Fruit fly (Drosophila melanogaster) whole organism, embryonic: Measurements from ENCODE around the gene CG2794.

Experiments
- CG10321 ChIP-seq: fragments of 200-800 bp; sonication (Bioruptor generic); IDR thresholded peaks from 2 replicates; pipeline ENCODE4 v1.3.6; 2022; ENCODE audit warnings: missing biosample characterization, missing genetic modification characterization
- CG10565 ChIP-seq: fragments of 200-800 bp; sonication (Bioruptor generic); optimal IDR thresholded peaks from 3 replicates; lab custom pipeline; 2016; ENCODE audit warnings: missing biosample characterization, mild to moderate bottlenecking, missing genetic modification characterization
- CG11085 ChIP-seq: fragments of 200-800 bp; sonication (Bioruptor generic); IDR thresholded peaks from 2 replicates; pipeline ENCODE4 v1.3.6; 2022; ENCODE audit warnings: missing biosample characterization, missing genetic modification characterization
- CG15479 ChIP-seq: fragments of 200-800 bp; sonication (Bioruptor generic); optimal IDR thresholded peaks from 3 replicates; lab custom pipeline; 2019; ENCODE audit warnings: missing biosample characterization, mild to moderate bottlenecking, missing genetic modification characterization, moderate library complexity
- CG1603 ChIP-seq: fragments of 200-800 bp; sonication (Bioruptor generic); optimal IDR thresholded peaks from 2 replicates; lab custom pipeline; 2019; ENCODE audit warnings: missing biosample characterization, mild to moderate bottlenecking, missing genetic modification characterization, moderate library complexity
- CG17328 ChIP-seq: fragments of 200-800 bp; sonication (Bioruptor generic); IDR thresholded peaks from 2 replicates; pipeline ENCODE4 v1.3.6; 2022; ENCODE audit warnings: missing biosample characterization, missing genetic modification characterization
- CG17359 ChIP-seq: fragments of 200-800 bp; sonication (Bioruptor generic); optimal IDR thresholded peaks from 3 replicates; lab custom pipeline; 2018; ENCODE audit warnings: missing biosample characterization, mild to moderate bottlenecking, missing genetic modification characterization, moderate library complexity
- CG3407 ChIP-seq: fragments of 200-800 bp; sonication (Bioruptor generic); optimal IDR thresholded peaks from 2 replicates; lab custom pipeline; 2018; ENCODE audit warnings: missing biosample characterization, mild to moderate bottlenecking, missing genetic modification characterization
- CG4360 ChIP-seq: fragments of 200-800 bp; sonication (Bioruptor generic); IDR thresholded peaks from 2 replicates; pipeline ENCODE4 v1.3.6; 2022; ENCODE audit warnings: missing biosample characterization, missing genetic modification characterization
- CG5180 ChIP-seq: fragments of 200-800 bp; sonication (Bioruptor generic); optimal IDR thresholded peaks from 3 replicates; lab custom pipeline; 2017; ENCODE audit warnings: missing biosample characterization, missing genetic modification characterization, mild to moderate bottlenecking, moderate library complexity, missing genetic modification reagents
- CG7745 ChIP-seq: fragments of 200-800 bp; sonication (Bioruptor generic); optimal IDR thresholded peaks from 2 replicates; lab custom pipeline; 2018; ENCODE audit warnings: missing biosample characterization, mild to moderate bottlenecking, missing genetic modification characterization, moderate library complexity
- CG7839 ChIP-seq: fragments of 200-800 bp; sonication (Bioruptor generic); optimal IDR thresholded peaks from 3 replicates; lab custom pipeline; 2018; ENCODE audit warnings: missing biosample characterization, mild to moderate bottlenecking, missing genetic modification characterization, moderate library complexity
- CG8765 ChIP-seq: fragments of 200-800 bp; sonication (Bioruptor generic); IDR thresholded peaks from 2 replicates; pipeline ENCODE4 v1.3.6; 2022; ENCODE audit warnings: missing biosample characterization, missing genetic modification characterization
- Deaf1 ChIP-seq: fragments of 200-800 bp; optimal IDR thresholded peaks from 3 replicates; lab custom pipeline; 2019; ENCODE audit warnings: missing biosample characterization, mild to moderate bottlenecking, missing genetic modification characterization, moderate library complexity
- Dll ChIP-seq: fragments of 200-800 bp; sonication (Bioruptor generic); IDR thresholded peaks from 4 replicates; pipeline ENCODE4 v1.3.6; 2022; ENCODE audit warnings: missing biosample characterization, missing genetic modification characterization; ENCODE audit not compliant: partially characterized antibody
- Dp ChIP-seq: fragments of 200-800 bp; sonication (Bioruptor generic); optimal IDR thresholded peaks from 2 replicates; lab custom pipeline; 2018; ENCODE audit warnings: missing biosample characterization, mild to moderate bottlenecking, missing genetic modification characterization, moderate library complexity
- Eip74EF ChIP-seq, 2 experiments: fragments of 200-800 bp in 1 of 2; fragments of >200 bp in 1 of 2; sonication (Bioruptor generic) in 1 of 2; optimal IDR thresholded peaks; 2 replicates each; lab custom pipeline; 2017 to 2019; ENCODE audit warnings: missing biosample characterization in 2 of 2, missing genetic modification characterization in 2 of 2, mild to moderate bottlenecking in 1 of 2, moderate library complexity in 1 of 2
- Gsc ChIP-seq: fragments of 200-800 bp; sonication (Bioruptor generic); IDR thresholded peaks from 2 replicates; pipeline ENCODE4 v1.3.6; 2022; ENCODE audit warnings: missing biosample characterization, missing genetic modification characterization
- HLH54F ChIP-seq: fragments of 200-800 bp; sonication (Bioruptor generic); optimal IDR thresholded peaks from 3 replicates; lab custom pipeline; 2016; ENCODE audit warnings: missing biosample characterization, missing genetic modification characterization
- Hmr ChIP-seq: fragments of 200-800 bp; sonication (Bioruptor generic); optimal IDR thresholded peaks from 3 replicates; lab custom pipeline; 2017; ENCODE audit warnings: mild to moderate bottlenecking, missing biosample characterization, missing genetic modification reagents, missing genetic modification characterization
- Hr3 ChIP-seq: fragments of 200-800 bp; sonication (Bioruptor generic); optimal IDR thresholded peaks from 3 replicates; lab custom pipeline; 2016; ENCODE audit warnings: missing biosample characterization, missing genetic modification characterization
- Kr ChIP-seq: fragments of 200-800 bp; sonication (Bioruptor generic); optimal IDR thresholded peaks from 2 replicates; lab custom pipeline; 2017; ENCODE audit warnings: missing biosample characterization, mild to moderate bottlenecking, missing genetic modification characterization
- Sox102F ChIP-seq: fragments of 200-800 bp; sonication (Bioruptor generic); optimal IDR thresholded peaks from 2 replicates; lab custom pipeline; 2018; ENCODE audit warnings: missing biosample characterization, mild to moderate bottlenecking, missing genetic modification characterization, moderate library complexity
- Sry-δ ChIP-seq: fragments of 200-800 bp; sonication (Bioruptor generic); optimal IDR thresholded peaks from 2 replicates; lab custom pipeline; 2016; ENCODE audit warnings: missing biosample characterization, missing genetic modification characterization
- Xrp1 ChIP-seq: fragments of 200-800 bp; sonication (Bioruptor generic); IDR thresholded peaks from 2 replicates; pipeline ENCODE4 v1.3.6; 2022; ENCODE audit warnings: missing biosample characterization, missing genetic modification characterization
- cg ChIP-seq: fragments of 200-800 bp; sonication (Bioruptor generic); optimal IDR thresholded peaks from 3 replicates; lab custom pipeline; 2019; ENCODE audit warnings: missing biosample characterization, mild to moderate bottlenecking, missing genetic modification characterization, moderate library complexity
- crol ChIP-seq: fragments of 200-800 bp; sonication (Bioruptor generic); IDR thresholded peaks from 2 replicates; pipeline ENCODE4 v1.3.6; 2022; ENCODE audit warnings: missing biosample characterization, missing genetic modification characterization
- en ChIP-seq: fragments of 200-800 bp; sonication (Bioruptor generic); optimal IDR thresholded peaks from 2 replicates; lab custom pipeline; 2016; ENCODE audit warnings: missing biosample characterization, missing genetic modification characterization
- gcm ChIP-seq: fragments of 200-800 bp; sonication (Bioruptor generic); optimal IDR thresholded peaks from 2 replicates; lab custom pipeline; 2019; ENCODE audit warnings: missing biosample characterization, mild to moderate bottlenecking, missing genetic modification characterization, moderate library complexity
- gem ChIP-seq: fragments of 200-800 bp; sonication (Bioruptor generic); optimal IDR thresholded peaks from 2 replicates; lab custom pipeline; 2019; ENCODE audit warnings: missing biosample characterization, mild to moderate bottlenecking, missing genetic modification characterization, moderate library complexity
- ham ChIP-seq: fragments of 200-800 bp; sonication (Bioruptor generic); IDR thresholded peaks from 2 replicates; pipeline ENCODE4 v1.3.6; 2022; ENCODE audit warnings: missing biosample characterization, missing genetic modification characterization
- hb ChIP-seq: fragments of 200-800 bp; sonication (Bioruptor generic); IDR thresholded peaks from 3 replicates; pipeline ENCODE4 v1.3.6; 2022; ENCODE audit warnings: missing biosample characterization, missing genetic modification characterization; ENCODE audit not compliant: partially characterized antibody
- kay ChIP-seq: fragments of 200-800 bp; sonication (Bioruptor generic); optimal IDR thresholded peaks from 2 replicates; lab custom pipeline; 2016; ENCODE audit warnings: missing biosample characterization, missing genetic modification characterization
- lilli ChIP-seq: fragments of 200-800 bp; sonication (Bioruptor generic); optimal IDR thresholded peaks from 3 replicates; lab custom pipeline; 2016; ENCODE audit warnings: missing biosample characterization, missing genetic modification characterization
- nau ChIP-seq: fragments of 200-800 bp; sonication (Bioruptor generic); optimal IDR thresholded peaks from 3 replicates; lab custom pipeline; 2017; ENCODE audit warnings: missing biosample characterization, mild to moderate bottlenecking, missing genetic modification characterization, missing genetic modification reagents
- oc ChIP-seq: fragments of 200-800 bp; sonication (Bioruptor generic); optimal IDR thresholded peaks from 2 replicates; lab custom pipeline; 2018; ENCODE audit warnings: missing biosample characterization, mild to moderate bottlenecking, missing genetic modification characterization, moderate library complexity
- pan ChIP-seq, 4 experiments: fragments of >200 bp in 3 of 4; fragments of 200-800 bp in 1 of 4; sonication (Bioruptor generic) in 1 of 4; optimal IDR thresholded peaks in 3 of 4; IDR thresholded peaks in 1 of 4; 2 replicates each; pipeline versions ENCODE4 v1.3.6 to Lab custom; 2017 to 2022; ENCODE audit warnings: missing biosample characterization in 2 of 4, missing genetic modification characterization in 2 of 4, mixed read lengths in 1 of 4
- phol ChIP-seq: fragments of 200-800 bp; sonication (Bioruptor generic); optimal IDR thresholded peaks from 3 replicates; lab custom pipeline; 2018; ENCODE audit warnings: missing biosample characterization, mild to moderate bottlenecking, missing genetic modification characterization, moderate library complexity
- pros ChIP-seq: fragments of 200-800 bp; sonication (Bioruptor generic); optimal IDR thresholded peaks from 3 replicates; lab custom pipeline; 2019; ENCODE audit warnings: missing biosample characterization, mild to moderate bottlenecking, missing genetic modification characterization, moderate library complexity
- schlank ChIP-seq: fragments of 200-800 bp; sonication (Bioruptor generic); optimal IDR thresholded peaks from 2 replicates; lab custom pipeline; 2018; ENCODE audit warnings: missing biosample characterization, mild to moderate bottlenecking, missing genetic modification characterization
- slp2 ChIP-seq: fragments of 200-800 bp; sonication (Bioruptor generic); optimal IDR thresholded peaks from 2 replicates; lab custom pipeline; 2016; ENCODE audit warnings: missing biosample characterization, missing genetic modification characterization
- sr ChIP-seq: fragments of 200-800 bp; sonication (Bioruptor generic); IDR thresholded peaks from 3 replicates; pipeline ENCODE4 v1.3.6; 2022; ENCODE audit warnings: missing biosample characterization, missing genetic modification characterization
- unpg ChIP-seq: fragments of 200-800 bp; sonication (Bioruptor generic); optimal IDR thresholded peaks from 3 replicates; lab custom pipeline; 2018; ENCODE audit warnings: missing biosample characterization, mild to moderate bottlenecking, missing genetic modification characterization, moderate library complexity
- vnd ChIP-seq: fragments of 200-800 bp; sonication (Bioruptor generic); IDR thresholded peaks from 3 replicates; pipeline ENCODE4 v1.3.6; 2022; ENCODE audit warnings: missing biosample characterization, missing genetic modification characterization; ENCODE audit not compliant: partially characterized antibody
- wek ChIP-seq: fragments of 200-800 bp; sonication (Bioruptor generic); optimal IDR thresholded peaks from 3 replicates; lab custom pipeline; 2018; ENCODE audit warnings: missing biosample characterization, mild to moderate bottlenecking, missing genetic modification characterization, moderate library complexity

CG2794 gene

DNA sequence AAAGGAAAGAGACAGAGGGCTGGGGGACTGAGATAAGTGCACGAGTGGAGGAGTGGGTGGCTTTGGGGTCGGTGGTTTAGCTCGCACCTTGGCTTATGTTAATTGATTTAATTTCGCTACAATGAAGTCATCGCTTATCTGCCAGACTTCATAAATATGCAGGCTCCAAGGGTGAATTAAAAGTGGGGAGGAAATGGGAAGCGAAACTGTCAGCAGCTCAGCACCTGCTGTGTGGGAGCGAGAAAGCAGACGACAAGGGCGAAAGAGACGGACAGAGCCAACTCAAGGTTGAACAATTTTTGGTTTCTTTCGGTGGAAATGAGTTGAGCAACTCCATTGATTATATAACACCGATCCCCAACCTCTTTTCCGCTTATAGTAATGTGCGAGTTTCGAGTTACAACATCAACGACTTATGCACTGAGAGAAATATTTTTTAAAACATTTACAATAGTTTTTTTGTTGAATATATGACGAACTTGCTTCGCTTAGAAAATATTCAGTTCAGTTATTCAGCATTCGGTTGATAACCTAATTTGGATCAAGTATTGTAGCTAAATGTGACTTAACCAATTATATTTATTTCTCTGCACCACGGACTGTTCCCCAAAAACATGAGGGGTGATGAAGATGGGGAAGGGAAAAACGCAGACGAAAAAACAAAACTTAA lies 43.5 kb upstream of the CG2794 start (continued):
- TF ChIP-seq Dp (GFP tag; lab: Kevin White, UChicago), result no peak
- TF ChIP-seq pan (optimal IDR thresholded peaks at IDR 0.05; lab: Kevin White, UChicago), result no peak
- peak in 1 of 2 experiments; percentile 85 for TF ChIP-seq pan (GFP tag; optimal IDR thresholded peaks at IDR 0.05 in 1 of 2, IDR thresholded peaks at IDR 0.05 in 1 of 2)
- TF ChIP-seq CG3407 (GFP tag; lab: Kevin White, UChicago), result peak; percentile 72
- peak; percentile 92 for TF ChIP-seq CG7839 (tag; lab: Kevin White, UChicago)
- peak; percentile 52 for TF ChIP-seq CG5180 (GFP tag; lab: Kevin White, UChicago)
- peak in 1 of 2 experiments; percentile 91 for TF ChIP-seq Eip74EF (GFP tag; optimal IDR thresholded peaks at IDR 0.05; lab: Kevin White, UChicago)
- TF ChIP-seq CG10565 (GFP tag; lab: Kevin White, UChicago), result peak; percentile 11
- peak; percentile 81 for TF ChIP-seq wek
- TF ChIP-seq en (GFP tag; lab: Kevin White, UChicago), result peak; percentile 88
- peak; percentile 75 for TF ChIP-seq nau (GFP tag; lab: Kevin White, UChicago)
- peak; percentile 94 for TF ChIP-seq gem (tag; lab: Kevin White, UChicago)
- TF ChIP-seq slp2, result peak; percentile 64
- peak; percentile 93 for TF ChIP-seq Xrp1 (GFP tag; lab: Robert Waterston, UW)
- peak; percentile 80 for TF ChIP-seq Kr (GFP tag; lab: Kevin White, UChicago)
- TF ChIP-seq Gsc, result peak; percentile 42; the same call in 1 of the 2 replicates
- TF ChIP-seq ham (GFP tag; lab: Robert Waterston, UW), result no peak
- peak; percentile 54 for TF ChIP-seq Hmr
- TF ChIP-seq CG8765 (GFP tag; lab: Robert Waterston, UW), result peak; percentile 38; the same call in 1 of the 2 replicates
- TF ChIP-seq CG7745 (tag; lab: Kevin White, UChicago), result no peak
- TF ChIP-seq CG17359 (tag; lab: Kevin White, UChicago), result peak; percentile 92

DNA sequence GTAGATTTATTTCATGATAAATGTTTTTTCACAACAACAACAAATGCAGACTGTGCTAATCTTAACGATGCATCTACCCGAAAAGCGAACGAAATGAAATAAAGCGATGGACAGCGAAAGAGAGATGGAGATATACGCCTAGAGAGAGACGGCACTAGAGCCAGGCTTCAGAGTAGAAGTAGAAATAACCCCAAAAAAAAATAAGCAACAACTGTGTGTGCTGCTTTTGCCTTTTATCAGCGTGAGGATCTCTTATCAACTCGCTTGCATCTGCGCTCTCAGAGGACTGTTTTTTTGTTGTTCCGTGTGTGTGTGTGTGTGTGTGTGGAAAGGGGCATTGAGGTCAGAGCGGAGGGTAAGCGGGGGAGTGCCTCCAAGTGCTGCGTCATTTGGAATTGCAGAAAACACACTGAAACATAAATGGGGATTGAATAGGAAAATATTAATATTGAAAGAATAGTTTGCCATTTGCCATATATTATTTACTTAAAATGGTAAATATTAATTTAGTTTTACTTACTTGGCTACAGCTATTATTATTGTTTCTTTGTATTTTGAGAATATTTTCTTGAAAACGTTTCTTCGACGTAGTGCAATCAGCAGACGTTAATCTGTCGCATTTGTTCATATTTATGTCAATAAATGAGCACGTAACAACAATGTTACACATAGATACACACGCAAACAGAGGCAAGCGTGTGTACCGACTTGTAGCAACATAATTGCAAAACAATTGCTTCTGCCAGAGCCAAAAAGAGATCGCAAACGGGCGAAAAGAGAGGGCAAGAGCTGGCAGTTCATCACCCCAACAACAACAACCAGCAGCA lies 42.7 kb upstream of the CG2794 start:
- TF ChIP-seq unpg, result peak; percentile 8
- no peak for TF ChIP-seq hb (GFP tag; lab: Robert Waterston, UW)
- TF ChIP-seq CG4360 (GFP tag; lab: Robert Waterston, UW), result peak; percentile 89
- peak; percentile 65 for TF ChIP-seq cg (GFP tag; lab: Kevin White, UChicago)
- 0 out of 2 replicates have a peak, but pooled peaks have one; percentile 13 for TF ChIP-seq CG17328 (GFP tag; lab: Robert Waterston, UW)
- TF ChIP-seq Deaf1, result peak; percentile 0
- no peak for TF ChIP-seq Hr3 (GFP tag; lab: Kevin White, UChicago)
- peak; percentile 41 for TF ChIP-seq pros
- no peak for TF ChIP-seq CG8765 (GFP tag; lab: Robert Waterston, UW)
- no peak for TF ChIP-seq CG11085
- peak; percentile 13 for TF ChIP-seq CG1603 (tag; lab: Kevin White, UChicago)
- no peak for TF ChIP-seq gcm (GFP tag; lab: Kevin White, UChicago)
- no peak for TF ChIP-seq vnd (GFP tag; lab: Robert Waterston, UW)
- TF ChIP-seq CG7745 (tag; lab: Kevin White, UChicago), result peak; percentile 59
- TF ChIP-seq oc (tag; lab: Kevin White, UChicago), result peak; percentile 38
- peak; percentile 56 for TF ChIP-seq CG15479 (GFP tag; lab: Kevin White, UChicago)
- peak; percentile 82 for TF ChIP-seq crol (GFP tag; lab: Robert Waterston, UW)
- no peak for TF ChIP-seq Sry-δ (GFP tag; lab: Kevin White, UChicago)
- TF ChIP-seq phol, result no peak
- 0 out of 3 replicates have a peak, but pooled peaks have one; percentile 5 for TF ChIP-seq sr (GFP tag; lab: Robert Waterston, UW)
- TF ChIP-seq schlank (tag; lab: Kevin White, UChicago), result no peak
- TF ChIP-seq Sox102F (GFP tag; lab: Kevin White, UChicago), result peak; percentile 10
- no peak for TF ChIP-seq kay (GFP tag; lab: Kevin White, UChicago)
- peak; percentile 88 for TF ChIP-seq CG10321
- TF ChIP-seq HLH54F (GFP tag; lab: Kevin White, UChicago), result no peak
- TF ChIP-seq lilli (GFP tag; lab: Kevin White, UChicago), result no peak
- no peak for TF ChIP-seq Dll (GFP tag; lab: Robert Waterston, UW)
